Fruit fly (Drosophila melanogaster) whole organism, embryonic: Measurements from ENCODE around the gene CG33489.

Source experiments
- Bdp1 ChIP-seq: fragments of 200-800 bp; sonication (Bioruptor generic); optimal IDR thresholded peaks from 3 replicates; lab custom pipeline; 2016; ENCODE audit warnings: missing biosample characterization, missing genetic modification characterization
- BtbVII ChIP-seq: fragments of 200-800 bp; sonication (Bioruptor generic); optimal IDR thresholded peaks from 3 replicates; lab custom pipeline; 2017; ENCODE audit warnings: missing biosample characterization, mild to moderate bottlenecking, missing genetic modification characterization
- CG10209 ChIP-seq: fragments of 200-800 bp; sonication (Bioruptor generic); optimal IDR thresholded peaks from 3 replicates; lab custom pipeline; 2017; ENCODE audit warnings: missing biosample characterization, mild to moderate bottlenecking, missing genetic modification characterization, missing genetic modification reagents
- CG10274 ChIP-seq: fragments of 200-800 bp; sonication (Bioruptor generic); optimal IDR thresholded peaks from 3 replicates; lab custom pipeline; 2017; ENCODE audit warnings: missing biosample characterization, mild to moderate bottlenecking, missing genetic modification characterization
- CG10979 ChIP-seq: fragments of 200-800 bp; sonication (Bioruptor generic); optimal IDR thresholded peaks from 2 replicates; lab custom pipeline; 2018; ENCODE audit warnings: missing biosample characterization, mild to moderate bottlenecking, missing genetic modification characterization, moderate library complexity
- CG12155 ChIP-seq: fragments of 200-800 bp; sonication (Bioruptor generic); optimal IDR thresholded peaks from 3 replicates; lab custom pipeline; 2016; ENCODE audit warnings: missing biosample characterization, missing genetic modification characterization
- CG13287 ChIP-seq: fragments of 200-800 bp; sonication (Bioruptor generic); IDR thresholded peaks from 2 replicates; pipeline ENCODE4 v1.3.6; 2022; ENCODE audit warnings: missing biosample characterization, missing genetic modification characterization; ENCODE audit not compliant: partially characterized antibody
- CG15601 ChIP-seq: fragments of 200-800 bp; sonication (Bioruptor generic); optimal IDR thresholded peaks from 3 replicates; lab custom pipeline; 2019; ENCODE audit warnings: missing biosample characterization, mild to moderate bottlenecking, missing genetic modification characterization, moderate library complexity
- CG15696 ChIP-seq: fragments of 200-800 bp; sonication (Bioruptor generic); optimal IDR thresholded peaks from 2 replicates; lab custom pipeline; 2019; ENCODE audit warnings: missing biosample characterization, mild to moderate bottlenecking, missing genetic modification characterization, moderate library complexity
- CG17186 ChIP-seq: fragments of 200-800 bp; sonication (Bioruptor generic); optimal IDR thresholded peaks from 3 replicates; lab custom pipeline; 2017; ENCODE audit warnings: missing biosample characterization, missing genetic modification reagents, missing genetic modification characterization
- CG17568 ChIP-seq: fragments of 200-800 bp; sonication (Bioruptor generic); optimal IDR thresholded peaks from 2 replicates; lab custom pipeline; 2018; ENCODE audit warnings: missing biosample characterization, mild to moderate bottlenecking, missing genetic modification characterization, moderate library complexity
- CG2202 ChIP-seq: fragments of 200-800 bp; sonication (Bioruptor generic); optimal IDR thresholded peaks from 2 replicates; lab custom pipeline; 2018; ENCODE audit warnings: missing biosample characterization, mild to moderate bottlenecking, missing genetic modification characterization
- CG2678 ChIP-seq: fragments of 200-800 bp; sonication (Bioruptor generic); optimal IDR thresholded peaks from 3 replicates; lab custom pipeline; 2019; ENCODE audit warnings: missing biosample characterization, mild to moderate bottlenecking, missing genetic modification characterization, moderate library complexity
- CG2875 ChIP-seq: fragments of 200-800 bp; sonication (Bioruptor generic); optimal IDR thresholded peaks from 2 replicates; lab custom pipeline; 2017; ENCODE audit warnings: missing biosample characterization, mild to moderate bottlenecking, missing genetic modification characterization, missing genetic modification reagents
- CG31224 ChIP-seq: fragments of 200-800 bp; sonication (Bioruptor generic); IDR thresholded peaks from 2 replicates; pipeline ENCODE4 v1.3.6; 2022; ENCODE audit warnings: missing biosample characterization, missing genetic modification characterization
- CG31365 ChIP-seq: fragments of 200-800 bp; sonication (Bioruptor generic); optimal IDR thresholded peaks from 2 replicates; lab custom pipeline; 2018; ENCODE audit warnings: missing biosample characterization, mild to moderate bottlenecking, missing genetic modification characterization
- CG32767 ChIP-seq: fragments of 200-800 bp; sonication (Bioruptor generic); IDR thresholded peaks from 2 replicates; pipeline ENCODE4 v1.3.6; 2022; ENCODE audit warnings: missing biosample characterization, missing genetic modification characterization
- CG3281 ChIP-seq: fragments of 200-800 bp; sonication (Bioruptor generic); optimal IDR thresholded peaks from 3 replicates; lab custom pipeline; 2017; ENCODE audit warnings: missing biosample characterization, mild to moderate bottlenecking, missing genetic modification characterization
- CG6683 ChIP-seq: fragments of 200-800 bp; sonication (Bioruptor generic); optimal IDR thresholded peaks from 2 replicates; lab custom pipeline; 2017; ENCODE audit warnings: missing biosample characterization, mild to moderate bottlenecking, missing genetic modification characterization, missing genetic modification reagents
- CG7928 ChIP-seq: fragments of 200-800 bp; sonication (Bioruptor generic); optimal IDR thresholded peaks from 2 replicates; lab custom pipeline; 2017; ENCODE audit warnings: missing biosample characterization, mild to moderate bottlenecking, missing genetic modification characterization
- CG8089 ChIP-seq: fragments of 200-800 bp; sonication (Bioruptor generic); optimal IDR thresholded peaks from 3 replicates; lab custom pipeline; 2016; ENCODE audit warnings: missing biosample characterization, missing genetic modification characterization
- CG9215 ChIP-seq: fragments of 200-800 bp; sonication (Bioruptor generic); IDR thresholded peaks from 2 replicates; pipeline ENCODE4 v1.3.6; 2022; ENCODE audit warnings: missing biosample characterization, missing genetic modification characterization
- CG9727 ChIP-seq: fragments of 200-800 bp; sonication (Bioruptor generic); optimal IDR thresholded peaks from 3 replicates; lab custom pipeline; 2017; ENCODE audit warnings: missing biosample characterization, mild to moderate bottlenecking, missing genetic modification characterization
- CTCF ChIP-seq: fragments of 200-800 bp; sonication (Bioruptor generic); optimal IDR thresholded peaks from 2 replicates; lab custom pipeline; 2017; ENCODE audit warnings: missing biosample characterization, mild to moderate bottlenecking, missing genetic modification characterization, moderate library complexity
- Fer3 ChIP-seq: fragments of 200-800 bp; sonication (Bioruptor generic); optimal IDR thresholded peaks from 2 replicates; lab custom pipeline; 2018; ENCODE audit warnings: missing biosample characterization, mild to moderate bottlenecking, missing genetic modification characterization, moderate library complexity
- HLHmδ ChIP-seq: fragments of 200-800 bp; sonication (Bioruptor generic); optimal IDR thresholded peaks from 2 replicates; lab custom pipeline; 2018; ENCODE audit warnings: missing biosample characterization, mild to moderate bottlenecking, missing genetic modification characterization, moderate library complexity
- Mad ChIP-seq: fragments of 200-800 bp; sonication (Bioruptor generic); optimal IDR thresholded peaks from 2 replicates; lab custom pipeline; 2016; ENCODE audit warnings: missing biosample characterization, missing genetic modification characterization
- Mrtf ChIP-seq: fragments of 200-800 bp; sonication (Bioruptor generic); IDR thresholded peaks from 3 replicates; pipeline ENCODE4 v1.3.6; 2022; ENCODE audit warnings: missing biosample characterization, missing genetic modification characterization
- NC2β ChIP-seq: fragments of 200-800 bp; sonication (Bioruptor generic); optimal IDR thresholded peaks from 2 replicates; lab custom pipeline; 2016; ENCODE audit warnings: missing biosample characterization, missing genetic modification characterization
- Nf-YC ChIP-seq: fragments of 200-800 bp; optimal IDR thresholded peaks from 3 replicates; lab custom pipeline; 2019; ENCODE audit warnings: missing biosample characterization, mild to moderate bottlenecking, missing genetic modification characterization, moderate library complexity
- Trl ChIP-seq, 3 experiments: fragments of >200 bp in 2 of 3; fragments of 200-800 bp in 1 of 3; sonication (Bioruptor generic) in 1 of 3; optimal IDR thresholded peaks; 2 replicates in 1 of 3; 3 replicates in 2 of 3; lab custom pipeline; 2016 to 2017; ENCODE audit warnings: missing biosample characterization in 1 of 3, missing genetic modification characterization in 1 of 3
- al ChIP-seq: fragments of 200-800 bp; sonication (Bioruptor generic); IDR thresholded peaks from 2 replicates; pipeline ENCODE4 v1.3.6; 2022; ENCODE audit warnings: missing biosample characterization, missing genetic modification characterization
- bigmax ChIP-seq: fragments of 200-800 bp; sonication (Bioruptor generic); optimal IDR thresholded peaks from 2 replicates; lab custom pipeline; 2018; ENCODE audit warnings: missing biosample characterization, mild to moderate bottlenecking, missing genetic modification characterization
- chn ChIP-seq: fragments of 200-800 bp; sonication (Bioruptor generic); optimal IDR thresholded peaks from 2 replicates; lab custom pipeline; 2016; ENCODE audit warnings: missing biosample characterization, missing genetic modification characterization
- crol ChIP-seq: fragments of 200-800 bp; sonication (Bioruptor generic); IDR thresholded peaks from 2 replicates; pipeline ENCODE4 v1.3.6; 2022; ENCODE audit warnings: missing biosample characterization, missing genetic modification characterization
- emc ChIP-seq: fragments of 200-800 bp; sonication (Bioruptor generic); optimal IDR thresholded peaks from 2 replicates; lab custom pipeline; 2016; ENCODE audit warnings: missing biosample characterization, missing genetic modification characterization
- gfzf ChIP-seq: fragments of 200-800 bp; sonication (Bioruptor generic); optimal IDR thresholded peaks from 2 replicates; lab custom pipeline; 2016; ENCODE audit warnings: missing biosample characterization, mild to moderate bottlenecking, missing genetic modification characterization, moderate library complexity
- gsb-n ChIP-seq: fragments of 200-800 bp; sonication (Bioruptor generic); optimal IDR thresholded peaks from 3 replicates; lab custom pipeline; 2018; ENCODE audit warnings: missing biosample characterization, mild to moderate bottlenecking, missing genetic modification characterization
- kah ChIP-seq: fragments of 200-800 bp; sonication (Bioruptor generic); optimal IDR thresholded peaks from 2 replicates; lab custom pipeline; 2018; ENCODE audit warnings: missing biosample characterization, mild to moderate bottlenecking, missing genetic modification characterization
- klu ChIP-seq: fragments of 200-800 bp; sonication (Bioruptor generic); IDR thresholded peaks from 2 replicates; pipeline ENCODE4 v1.3.6; 2022; ENCODE audit warnings: missing biosample characterization, missing genetic modification characterization
- lov ChIP-seq, 2 experiments: fragments of 200-800 bp in 1 of 2; fragments of >200 bp in 1 of 2; sonication (Bioruptor generic) in 1 of 2; IDR thresholded peaks in 1 of 2; optimal IDR thresholded peaks in 1 of 2; 2 replicates in 1 of 2; 3 replicates in 1 of 2; pipeline versions ENCODE4 v1.3.6 to Lab custom; 2017 to 2022; ENCODE audit warnings: missing biosample characterization in 1 of 2, missing genetic modification characterization in 1 of 2
- run ChIP-seq: fragments of 200-800 bp; sonication (Bioruptor generic); optimal IDR thresholded peaks from 3 replicates; lab custom pipeline; 2018; ENCODE audit warnings: missing biosample characterization, mild to moderate bottlenecking, missing genetic modification characterization
- sens-2 ChIP-seq: fragments of 200-800 bp; sonication (Bioruptor generic); IDR thresholded peaks from 2 replicates; pipeline ENCODE4 v1.3.6; 2022; ENCODE audit warnings: missing biosample characterization, missing genetic modification characterization
- seq ChIP-seq: fragments of 200-800 bp; sonication (Bioruptor generic); IDR thresholded peaks from 2 replicates; pipeline ENCODE4 v1.3.6; 2022; ENCODE audit warnings: missing biosample characterization, missing genetic modification characterization
- sima ChIP-seq: fragments of 200-800 bp; sonication (Bioruptor generic); optimal IDR thresholded peaks from 2 replicates; lab custom pipeline; 2016; ENCODE audit warnings: missing biosample characterization, missing genetic modification characterization
- ssp ChIP-seq: fragments of 200-800 bp; sonication (Bioruptor generic); IDR thresholded peaks from 2 replicates; pipeline ENCODE4 v1.3.6; 2022; ENCODE audit warnings: missing biosample characterization, missing genetic modification characterization
- unpg ChIP-seq: fragments of 200-800 bp; sonication (Bioruptor generic); optimal IDR thresholded peaks from 3 replicates; lab custom pipeline; 2018; ENCODE audit warnings: missing biosample characterization, mild to moderate bottlenecking, missing genetic modification characterization, moderate library complexity
- wek ChIP-seq: fragments of 200-800 bp; sonication (Bioruptor generic); optimal IDR thresholded peaks from 3 replicates; lab custom pipeline; 2018; ENCODE audit warnings: missing biosample characterization, mild to moderate bottlenecking, missing genetic modification characterization, moderate library complexity
- zf30C ChIP-seq: fragments of 200-800 bp; sonication (Bioruptor generic); optimal IDR thresholded peaks from 3 replicates; lab custom pipeline; 2018; ENCODE audit warnings: missing biosample characterization, mild to moderate bottlenecking, missing genetic modification characterization

The CG33489 gene

dm6 chr3L:11552996-11553671, 23.7 kb downstream of the CG33489 start (continued):
- TF ChIP-seq CG10209 (GFP tag; lab: Kevin White, UChicago), result no peak
- no peak for TF ChIP-seq emc (GFP tag; lab: Kevin White, UChicago)
- peak; percentile 80 for TF ChIP-seq CG13287
- peak; percentile 39 for TF ChIP-seq CG6683 (GFP tag; lab: Kevin White, UChicago)
- no peak for TF ChIP-seq Mad (GFP tag; lab: Kevin White, UChicago)
- no peak for TF ChIP-seq CG10274
- TF ChIP-seq CTCF (GFP tag; lab: Kevin White, UChicago), result peak; percentile 14
- no peak for TF ChIP-seq CG7928
- peak; percentile 100 for TF ChIP-seq kah (GFP tag; lab: Kevin White, UChicago)
- peak; percentile 4 for TF ChIP-seq CG8089 (GFP tag; lab: Kevin White, UChicago)
- no peak for TF ChIP-seq CG9215 (GFP tag; lab: Robert Waterston, UW)
- no peak for TF ChIP-seq ssp
- no peak for TF ChIP-seq lov (optimal IDR thresholded peaks at IDR 0.05; lab: Kevin White, UChicago)
- peak; percentile 68; the same call in 1 of the 3 replicates for TF ChIP-seq lov (GFP tag; IDR thresholded peaks at IDR 0.05; lab: Robert Waterston, UW)
- peak; percentile 0 for TF ChIP-seq bigmax
- TF ChIP-seq gsb-n, result peak; percentile 14
- peak; percentile 77 for TF ChIP-seq zf30C
- no peak for TF ChIP-seq klu
- TF ChIP-seq sens-2, result no peak
- no peak for TF ChIP-seq seq (GFP tag; lab: Robert Waterston, UW)
- peak; percentile 46 for TF ChIP-seq crol
- peak; percentile 19 for TF ChIP-seq CG2202 (tag; lab: Kevin White, UChicago)
- TF ChIP-seq al (GFP tag; lab: Robert Waterston, UW), result no peak
- peak; percentile 32 for TF ChIP-seq CG31365
- peak; percentile 5 for TF ChIP-seq run (tag; lab: Kevin White, UChicago)
- TF ChIP-seq CG32767 (GFP tag; lab: Robert Waterston, UW), result peak; percentile 32; the same call in 1 of the 2 replicates
- no peak for TF ChIP-seq Mrtf
- peak; percentile 59 for TF ChIP-seq BtbVII
- TF ChIP-seq CG2875, result peak; percentile 13
- TF ChIP-seq CG12155 (GFP tag; lab: Kevin White, UChicago), result peak; percentile 25
- peak; percentile 15 for TF ChIP-seq HLHmδ (GFP tag; lab: Kevin White, UChicago)
- TF ChIP-seq CG3281, result no peak
- peak; percentile 50 for TF ChIP-seq CG9727 (GFP tag; lab: Kevin White, UChicago)
- TF ChIP-seq CG15696 (tag; lab: Kevin White, UChicago), result no peak
- TF ChIP-seq unpg (GFP tag; lab: Kevin White, UChicago), result peak; percentile 11
- TF ChIP-seq Trl (optimal IDR thresholded peaks at IDR 0.05; lab: Kevin White, UChicago), result peak; percentile 99 to 100
- peak; percentile 78 for TF ChIP-seq Trl (GFP tag; optimal IDR thresholded peaks at IDR 0.05; lab: Kevin White, UChicago)
- TF ChIP-seq gfzf, result no peak
- TF ChIP-seq CG17186 (GFP tag; lab: Kevin White, UChicago), result no peak
- no peak for TF ChIP-seq CG17568 (GFP tag; lab: Kevin White, UChicago)
- no peak for TF ChIP-seq chn (GFP tag; lab: Kevin White, UChicago)
- no peak for TF ChIP-seq sima (GFP tag; lab: Kevin White, UChicago)
- TF ChIP-seq CG15601 (tag; lab: Kevin White, UChicago), result no peak
- TF ChIP-seq CG31224, result no peak
- TF ChIP-seq CG10979, result no peak
- no peak for TF ChIP-seq Fer3 (tag; lab: Kevin White, UChicago)
- TF ChIP-seq Nf-YC (tag; lab: Kevin White, UChicago), result peak; percentile 58
- peak; percentile 1 for TF ChIP-seq wek (GFP tag; lab: Kevin White, UChicago)
- TF ChIP-seq Bdp1, result no peak
- TF ChIP-seq CG2678 (tag; lab: Kevin White, UChicago), result peak; percentile 13
- peak; percentile 1 for TF ChIP-seq NC2β (GFP tag; lab: Kevin White, UChicago)
